Worm (Caenorhabditis elegans) whole organism, midembryonic: ENCODE measurements around the gene tmem-258.

Source experiments
- T22C8.4 ChIP-seq: fragments of 200-800 bp; sonication (Bioruptor generic); IDR thresholded peaks from 2 replicates; pipeline ENCODE4 v1.3.6; 2022; ENCODE audit warnings: missing genetic modification characterization, missing compliant biosample characterization
- flt-1 ChIP-seq: fragments of 200-800 bp; sonication (Bioruptor generic); IDR thresholded peaks from 2 replicates; pipeline ENCODE4 v1.3.6; 2022; ENCODE audit warnings: missing genetic modification characterization, missing compliant biosample characterization
- ref-1 ChIP-seq: fragments of 200-800 bp; sonication (Bioruptor generic); conservative IDR thresholded peaks from 2 replicates; pipeline ENCODE4 v1.3.6; 2022; ENCODE audit warnings: missing genetic modification reagents, missing genetic modification characterization, missing compliant biosample characterization
- ztf-23 ChIP-seq: fragments of 200-800 bp; sonication (Bioruptor generic); IDR thresholded peaks from 2 replicates; pipeline ENCODE4 v1.3.6; 2022; ENCODE audit warnings: missing genetic modification reagents, missing genetic modification characterization, missing compliant biosample characterization
- ztf-29 ChIP-seq: fragments of 200-800 bp; sonication (Bioruptor generic); IDR thresholded peaks from 2 replicates; pipeline ENCODE4 v1.3.6; 2022; ENCODE audit warnings: missing genetic modification reagents, missing genetic modification characterization, missing compliant biosample characterization

- no peak for TF ChIP-seq T22C8.4 (GFP tag; lab: Robert Waterston, UW)
- no peak for TF ChIP-seq ztf-23
- no peak for TF ChIP-seq flt-1 (GFP tag; lab: Robert Waterston, UW)
- no peak for TF ChIP-seq ztf-29 (GFP tag; lab: Robert Waterston, UW)
- no peak for TF ChIP-seq ref-1 (GFP tag; lab: Robert Waterston, UW)
Observed at ce11 chrV:7106499-7107152, 43.7 kb downstream of the tmem-258 start.
